Worm (Caenorhabditis elegans) whole organism, midembryonic: Measurements from ENCODE around the gene mig-15.

Source experiments
- tab-1 ChIP-seq: fragments of 200-800 bp; sonication (Bioruptor generic); IDR thresholded peaks from 2 replicates; pipeline ENCODE4 v1.3.6; 2022; ENCODE audit warnings: missing genetic modification characterization, missing compliant biosample characterization
- ztf-29 ChIP-seq: fragments of 200-800 bp; sonication (Bioruptor generic); IDR thresholded peaks from 2 replicates; pipeline ENCODE4 v1.3.6; 2022; ENCODE audit warnings: missing genetic modification reagents, missing genetic modification characterization, missing compliant biosample characterization

DNA sequence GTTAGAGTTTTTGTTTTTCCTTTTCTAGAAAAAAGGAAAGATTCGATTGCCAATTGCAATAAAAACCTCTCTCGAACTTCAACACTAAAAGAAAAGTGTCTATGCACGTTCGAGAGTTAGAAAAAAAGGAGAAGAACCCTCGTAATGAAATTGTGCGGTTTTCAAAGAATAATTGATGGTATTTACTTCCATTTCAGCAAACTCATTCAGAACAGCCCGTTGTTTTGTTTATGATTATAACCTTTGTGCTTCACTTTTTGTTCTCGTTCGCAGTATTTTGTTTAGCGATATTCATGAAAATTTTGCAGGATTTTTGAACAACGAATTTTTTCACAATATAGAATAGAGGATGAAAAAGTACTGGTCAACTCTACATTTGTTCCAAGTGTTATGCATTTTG lies 25.5 kb upstream of the mig-15 start, which contains the start of gene lgc-41:
- TF ChIP-seq ztf-29 (no peak), tab-1 (GFP tag; lab: Robert Waterston, UW) (no peak)
